Fruit fly (Drosophila melanogaster) whole organism, prepupa: ENCODE data around the gene CG16789.

Experiments
- Blimp-1 ChIP-seq: fragments of 200-800 bp; sonication (Bioruptor generic); optimal IDR thresholded peaks from 3 replicates; lab custom pipeline; 2017; ENCODE audit warnings: missing biosample characterization, missing genetic modification characterization, mild to moderate bottlenecking, moderate library complexity, missing genetic modification reagents
- CG10631 ChIP-seq: fragments of 200-800 bp; sonication (Bioruptor generic); optimal IDR thresholded peaks from 2 replicates; lab custom pipeline; 2016; ENCODE audit warnings: missing biosample characterization, missing genetic modification characterization
- CG10669 ChIP-seq: fragments of 200-800 bp; sonication (Bioruptor generic); optimal IDR thresholded peaks from 3 replicates; lab custom pipeline; 2018; ENCODE audit warnings: missing biosample characterization, mild to moderate bottlenecking, missing genetic modification characterization, moderate library complexity
- CG11294 ChIP-seq: fragments of 200-800 bp; sonication (Bioruptor generic); IDR thresholded peaks from 2 replicates; pipeline ENCODE4 v1.3.6; 2022; ENCODE audit warnings: missing biosample characterization, missing genetic modification characterization
- CG11762 ChIP-seq: fragments of 200-800 bp; sonication (Bioruptor generic); optimal IDR thresholded peaks from 3 replicates; lab custom pipeline; 2016; ENCODE audit warnings: missing biosample characterization, missing genetic modification characterization; ENCODE audit not compliant: insufficient read depth
- CG1621 ChIP-seq: fragments of 200-800 bp; sonication (Bioruptor generic); optimal IDR thresholded peaks from 3 replicates; lab custom pipeline; 2018; ENCODE audit warnings: missing biosample characterization, mild to moderate bottlenecking, missing genetic modification characterization
- CG3032 ChIP-seq: fragments of 200-800 bp; optimal IDR thresholded peaks from 2 replicates; lab custom pipeline; 2019; ENCODE audit warnings: missing biosample characterization, mild to moderate bottlenecking, missing genetic modification characterization, moderate library complexity
- CG31627 ChIP-seq: fragments of 200-800 bp; sonication (Bioruptor generic); optimal IDR thresholded peaks from 3 replicates; lab custom pipeline; 2016; ENCODE audit warnings: missing biosample characterization, missing genetic modification characterization
- CG34406 ChIP-seq: fragments of 200-800 bp; sonication (Bioruptor generic); optimal IDR thresholded peaks from 3 replicates; lab custom pipeline; 2016; ENCODE audit warnings: missing biosample characterization, missing genetic modification characterization
- CG3919 ChIP-seq: fragments of 200-800 bp; sonication (Bioruptor generic); optimal IDR thresholded peaks from 3 replicates; lab custom pipeline; 2016; ENCODE audit warnings: missing biosample characterization, missing genetic modification characterization
- CG6163 ChIP-seq: fragments of 200-800 bp; sonication (Bioruptor generic); IDR thresholded peaks from 3 replicates; pipeline ENCODE4 v1.3.6; 2022; ENCODE audit warnings: missing biosample characterization, missing genetic modification characterization
- CG6276 ChIP-seq: fragments of 200-800 bp; sonication (Bioruptor generic); optimal IDR thresholded peaks from 2 replicates; lab custom pipeline; 2017; ENCODE audit warnings: missing biosample characterization, mild to moderate bottlenecking, missing genetic modification characterization
- CG6792 ChIP-seq: fragments of 200-800 bp; sonication (Bioruptor generic); optimal IDR thresholded peaks from 3 replicates; lab custom pipeline; 2016; ENCODE audit warnings: missing biosample characterization, missing genetic modification characterization
- CG6808 ChIP-seq: fragments of 200-800 bp; sonication (Bioruptor generic); optimal IDR thresholded peaks from 3 replicates; lab custom pipeline; 2017; ENCODE audit warnings: missing biosample characterization, missing genetic modification characterization, mild to moderate bottlenecking, moderate library complexity, missing genetic modification reagents
- CG6854 ChIP-seq: fragments of 200-800 bp; sonication (Bioruptor generic); optimal IDR thresholded peaks from 2 replicates; lab custom pipeline; 2017; ENCODE audit warnings: missing biosample characterization, mild to moderate bottlenecking, missing genetic modification characterization
- CG7368 ChIP-seq: fragments of 200-800 bp; sonication (Bioruptor generic); optimal IDR thresholded peaks from 3 replicates; lab custom pipeline; 2016; ENCODE audit warnings: missing biosample characterization, missing genetic modification characterization
- CG8119 ChIP-seq: fragments of 200-800 bp; sonication (Bioruptor generic); IDR thresholded peaks from 3 replicates; pipeline ENCODE4 v1.3.6; 2022; ENCODE audit warnings: missing biosample characterization, missing genetic modification characterization
- CG8319 ChIP-seq: fragments of 200-800 bp; sonication (Bioruptor generic); optimal IDR thresholded peaks from 3 replicates; lab custom pipeline; 2016; ENCODE audit warnings: missing biosample characterization, missing genetic modification characterization
- CG8632 ChIP-seq: fragments of 200-800 bp; sonication (Bioruptor generic); optimal IDR thresholded peaks from 3 replicates; lab custom pipeline; 2016; ENCODE audit warnings: missing biosample characterization, missing genetic modification characterization
- Eip75B ChIP-seq: fragments of 200-800 bp; sonication (Bioruptor generic); optimal IDR thresholded peaks from 3 replicates; lab custom pipeline; 2016; ENCODE audit warnings: missing biosample characterization, missing genetic modification characterization
- Eip78C ChIP-seq: fragments of 200-800 bp; sonication (Bioruptor generic); peaks from one replicate; lab custom pipeline; 2016; ENCODE audit warnings: missing biosample characterization, missing genetic modification characterization
- Ets21C ChIP-seq: fragments of 200-800 bp; sonication (Bioruptor generic); optimal IDR thresholded peaks from 3 replicates; lab custom pipeline; 2016; ENCODE audit warnings: missing biosample characterization, missing genetic modification characterization
- Ets96B ChIP-seq: fragments of 200-800 bp; optimal IDR thresholded peaks from 2 replicates; lab custom pipeline; 2019; ENCODE audit warnings: missing biosample characterization, mild to moderate bottlenecking, missing genetic modification characterization, moderate library complexity
- Gug ChIP-seq: fragments of 200-800 bp; sonication (Bioruptor generic); IDR thresholded peaks from 2 replicates; pipeline ENCODE4 v1.3.6; 2022; ENCODE audit warnings: missing biosample characterization, missing genetic modification characterization
- Hr38 ChIP-seq: sonication (Bioruptor generic); optimal IDR thresholded peaks from 2 replicates; lab custom pipeline; 2016; ENCODE audit warnings: missing biosample characterization, missing genetic modification characterization
- Hr39 ChIP-seq: fragments of 200-800 bp; sonication (Bioruptor generic); optimal IDR thresholded peaks from 2 replicates; lab custom pipeline; 2016; ENCODE audit warnings: missing biosample characterization, missing genetic modification characterization
- Lpt ChIP-seq: fragments of 200-800 bp; sonication (Bioruptor generic); optimal IDR thresholded peaks from 3 replicates; lab custom pipeline; 2016; ENCODE audit warnings: missing biosample characterization, missing genetic modification characterization
- Met ChIP-seq: fragments of 200-800 bp; sonication (Bioruptor generic); optimal IDR thresholded peaks from 3 replicates; lab custom pipeline; 2016; ENCODE audit warnings: missing biosample characterization, missing genetic modification characterization
- OdsH ChIP-seq: fragments of 200-800 bp; sonication (Bioruptor generic); optimal IDR thresholded peaks from 3 replicates; lab custom pipeline; 2016; ENCODE audit warnings: missing biosample characterization, missing genetic modification characterization
- Sox14 ChIP-seq: fragments of 200-800 bp; sonication (Bioruptor generic); optimal IDR thresholded peaks from 3 replicates; lab custom pipeline; 2016; ENCODE audit warnings: missing biosample characterization, missing genetic modification characterization
- achi ChIP-seq: fragments of 200-800 bp; sonication (Bioruptor generic); optimal IDR thresholded peaks from 3 replicates; lab custom pipeline; 2016; ENCODE audit warnings: missing biosample characterization, missing genetic modification characterization
- acj6 ChIP-seq: fragments of 200-800 bp; sonication (Bioruptor generic); optimal IDR thresholded peaks from 3 replicates; lab custom pipeline; 2016; ENCODE audit warnings: missing biosample characterization, missing genetic modification characterization
- cyc ChIP-seq: fragments of 200-800 bp; sonication (Bioruptor generic); optimal IDR thresholded peaks from 3 replicates; lab custom pipeline; 2016; ENCODE audit warnings: missing biosample characterization, missing genetic modification characterization
- dac ChIP-seq: fragments of 200-800 bp; sonication (Bioruptor generic); optimal IDR thresholded peaks from 2 replicates; lab custom pipeline; 2017; ENCODE audit warnings: missing biosample characterization, mild to moderate bottlenecking, missing genetic modification characterization
- eg ChIP-seq: fragments of 200-800 bp; sonication (Bioruptor generic); IDR thresholded peaks from 3 replicates; pipeline ENCODE4 v1.3.6; 2022; ENCODE audit warnings: missing biosample characterization, missing genetic modification characterization
- esn ChIP-seq: fragments of 200-800 bp; sonication (Bioruptor generic); optimal IDR thresholded peaks from 2 replicates; lab custom pipeline; 2016; ENCODE audit warnings: missing biosample characterization, mild to moderate bottlenecking, missing genetic modification characterization, moderate library complexity
- fd59A ChIP-seq: fragments of 200-800 bp; sonication (Bioruptor generic); optimal IDR thresholded peaks from 2 replicates; lab custom pipeline; 2017; ENCODE audit warnings: missing biosample characterization, mild to moderate bottlenecking, missing genetic modification characterization, missing genetic modification reagents
- fkh ChIP-seq: fragments of 200-800 bp; sonication (Bioruptor generic); optimal IDR thresholded peaks from 3 replicates; lab custom pipeline; 2017; ENCODE audit warnings: missing biosample characterization, mild to moderate bottlenecking, missing genetic modification characterization, moderate library complexity
- pdm3 ChIP-seq: fragments of 200-800 bp; sonication (Bioruptor generic); optimal IDR thresholded peaks from 3 replicates; lab custom pipeline; 2016; ENCODE audit warnings: missing biosample characterization, missing genetic modification characterization
- salr ChIP-seq, 2 experiments: fragments of 200-800 bp; sonication (Bioruptor generic); optimal IDR thresholded peaks; 3 replicates each; lab custom pipeline; 2016 to 2018; ENCODE audit warnings: missing biosample characterization in 2 of 2, missing genetic modification characterization in 2 of 2, mild to moderate bottlenecking in 1 of 2
- topi ChIP-seq: fragments of 200-800 bp; sonication (Bioruptor generic); optimal IDR thresholded peaks from 3 replicates; lab custom pipeline; 2016; ENCODE audit warnings: missing biosample characterization, missing genetic modification characterization
- vri ChIP-seq: fragments of 200-800 bp; sonication (Bioruptor generic); optimal IDR thresholded peaks from 3 replicates; lab custom pipeline; 2016; ENCODE audit warnings: missing biosample characterization, mild to moderate bottlenecking, missing genetic modification characterization

The CG16789 gene

DNA sequence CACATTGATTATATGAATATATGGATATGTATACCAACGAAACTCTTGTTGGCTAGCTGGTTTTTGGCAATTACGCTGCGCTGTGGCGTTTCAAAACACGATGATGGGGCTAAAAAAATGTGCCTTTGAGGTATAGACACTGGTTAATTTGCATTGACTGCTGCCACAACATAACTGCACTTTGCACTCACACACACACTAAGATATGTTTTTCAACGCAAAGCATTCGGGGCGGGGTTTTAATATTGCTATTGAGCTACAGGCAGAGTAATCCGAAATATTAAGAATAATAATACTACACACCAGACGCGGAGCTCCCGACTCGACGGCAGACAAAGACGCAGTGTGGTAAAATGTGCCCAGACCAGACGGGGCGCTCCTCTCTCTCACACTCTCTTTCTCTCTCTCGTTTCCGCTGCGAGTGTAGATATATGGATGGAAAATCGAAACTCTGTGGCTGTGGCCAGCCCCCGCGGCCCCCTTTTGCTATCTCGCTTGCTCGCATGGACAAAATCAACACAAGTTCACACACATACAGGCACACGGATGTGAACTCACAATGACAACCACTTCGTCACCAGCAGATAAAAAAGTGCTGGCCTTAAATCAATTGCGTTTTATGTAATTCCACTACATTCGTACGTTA lies 14.9 kb upstream of the CG16789 start (continued):
- no peak for TF ChIP-seq pdm3
- TF ChIP-seq Lpt (GFP tag; lab: Kevin White, UChicago): no peak
- TF ChIP-seq Met (GFP tag; lab: Kevin White, UChicago): peak; percentile 36
- peak; percentile 63 for TF ChIP-seq CG1621
- peak; percentile 17 for TF ChIP-seq CG34406 (GFP tag; lab: Kevin White, UChicago)
- peak; percentile 6 for TF ChIP-seq CG6792
- no peak for TF ChIP-seq Ets21C (GFP tag; lab: Kevin White, UChicago)
- TF ChIP-seq CG7368 (GFP tag; lab: Kevin White, UChicago): peak; percentile 64
- TF ChIP-seq achi (GFP tag; lab: Kevin White, UChicago): peak; percentile 44
- TF ChIP-seq CG8119 (GFP tag; lab: Robert Waterston, UW): no peak
- TF ChIP-seq CG6808 (GFP tag; lab: Kevin White, UChicago): peak; percentile 68
- peak; percentile 45 to 49 for TF ChIP-seq salr (GFP tag; optimal IDR thresholded peaks at IDR 0.05; lab: Kevin White, UChicago)
- peak; percentile 18 for TF ChIP-seq CG11762 (GFP tag; lab: Kevin White, UChicago)
- TF ChIP-seq Eip78C: peak; percentile 79
- peak; percentile 88 for TF ChIP-seq CG6854 (GFP tag; lab: Kevin White, UChicago)
- TF ChIP-seq fd59A (GFP tag; lab: Kevin White, UChicago): no peak
- TF ChIP-seq CG10669: peak; percentile 41

DNA sequence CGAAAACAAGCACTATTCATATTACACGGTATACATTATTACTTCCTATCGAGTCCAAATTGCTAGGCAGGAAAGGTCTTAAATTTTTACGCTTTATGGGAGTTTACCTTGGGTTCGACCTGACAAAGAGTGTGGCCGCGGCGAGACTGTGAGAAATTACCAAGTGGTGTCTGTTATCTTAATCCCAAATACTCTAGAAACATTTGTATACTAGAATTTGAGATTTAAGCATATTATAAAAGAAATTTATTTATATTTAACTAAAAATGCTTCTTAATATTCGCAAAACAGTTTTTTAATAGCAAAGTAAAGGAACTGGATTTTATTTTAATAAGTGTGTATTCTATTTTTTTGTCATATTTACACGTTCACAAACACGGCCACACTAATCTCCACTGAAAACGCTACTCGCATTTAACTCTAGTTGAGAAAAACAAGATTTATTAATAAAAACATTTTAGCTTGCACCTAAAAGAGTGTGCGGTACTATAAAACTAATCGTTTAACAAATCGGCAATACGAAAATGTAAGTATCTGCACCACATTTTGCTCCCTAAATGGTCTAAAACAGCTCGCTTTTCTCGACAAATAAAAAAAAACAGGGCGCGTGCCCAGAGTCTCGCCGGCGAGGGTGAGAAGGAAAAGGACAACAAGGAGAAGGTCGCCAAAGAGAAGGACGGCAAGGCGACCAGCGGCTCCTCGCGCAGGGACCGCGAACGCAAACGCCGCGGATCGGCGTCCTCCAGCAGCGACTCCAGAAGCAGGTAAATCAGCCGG lies 14.1 kb upstream of the CG16789 start, which contains the start of the genes mura and RnpS1:
Gene mura (minus strand): TSS at position 148 of the 777 bp plus-strand sequence.
Gene RnpS1 (plus strand): TSS at position 376 of the 777 bp plus-strand sequence.
- TF ChIP-seq Lpt (GFP tag; lab: Kevin White, UChicago) (no peak), CG10631 (GFP tag; lab: Kevin White, UChicago) (no peak), CG8319 (GFP tag; lab: Kevin White, UChicago) (no peak), Hr38 (no peak), achi (GFP tag; lab: Kevin White, UChicago) (no peak), CG11294 (GFP tag; lab: Robert Waterston, UW) (no peak), CG7368 (GFP tag; lab: Kevin White, UChicago) (no peak), dac (no peak), fkh (GFP tag; lab: Kevin White, UChicago) (peak; percentile 67), CG3032 (tag; lab: Kevin White, UChicago) (no peak), Ets96B (tag; lab: Kevin White, UChicago) (no peak), vri (peak; percentile 42), Sox14 (GFP tag; lab: Kevin White, UChicago) (peak; percentile 6), CG6276 (GFP tag; lab: Kevin White, UChicago) (no peak), CG6792 (no peak), Eip75B (GFP tag; lab: Kevin White, UChicago) (no peak), pdm3 (no peak), salr (GFP tag; optimal IDR thresholded peaks at IDR 0.05; lab: Kevin White, UChicago) (no peak), OdsH (GFP tag; lab: Kevin White, UChicago) (no peak)

DNA sequence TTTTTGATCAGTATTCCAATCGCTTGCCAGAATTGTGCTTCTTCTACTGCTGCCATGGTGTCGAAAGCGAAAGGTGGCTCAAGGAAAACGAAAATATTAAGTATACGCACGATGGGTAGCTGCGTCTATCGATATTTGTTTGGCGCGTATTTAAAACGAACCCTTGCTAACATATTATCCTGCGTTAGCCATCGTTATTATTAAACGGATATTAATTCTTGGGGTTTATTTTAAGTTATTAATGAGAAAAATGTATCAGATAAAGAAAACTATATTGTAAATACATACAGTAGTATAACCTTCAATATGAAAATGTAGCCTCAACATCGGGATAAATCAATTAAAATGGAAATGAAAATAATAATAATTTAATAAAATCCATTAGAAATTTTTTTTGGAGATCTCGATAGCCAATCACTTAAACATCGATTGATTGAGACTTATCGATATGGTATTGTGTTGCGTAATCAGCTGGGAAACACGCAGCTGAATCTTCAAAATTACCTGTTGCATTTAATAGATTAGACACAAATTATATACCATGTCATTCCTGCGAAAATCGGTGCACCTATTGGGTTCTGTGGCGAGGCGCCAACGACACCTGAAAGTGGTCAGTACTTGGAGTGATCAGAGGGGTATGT lies 10.5 kb upstream of the CG16789 start, which contains the start of the genes CG9386 and BckdhA:
Gene CG9386 (minus strand): TSS at position 75 of the 641 bp plus-strand sequence.
Gene BckdhA (plus strand): TSS at position 452 of the 641 bp plus-strand sequence.
- peak; percentile 54 for TF ChIP-seq CG10631 (GFP tag; lab: Kevin White, UChicago)
- TF ChIP-seq achi (GFP tag; lab: Kevin White, UChicago): peak; percentile 40
- TF ChIP-seq acj6 (GFP tag; lab: Kevin White, UChicago): peak; percentile 39
- no peak for TF ChIP-seq CG6163 (GFP tag; lab: Robert Waterston, UW)
- TF ChIP-seq CG3919 (GFP tag; lab: Kevin White, UChicago): peak; percentile 55
- TF ChIP-seq CG8319 (GFP tag; lab: Kevin White, UChicago): no peak
- peak; percentile 67 for TF ChIP-seq esn (GFP tag; lab: Kevin White, UChicago)
- TF ChIP-seq CG6792: peak; percentile 36
- peak; percentile 58 for TF ChIP-seq CG31627 (GFP tag; lab: Kevin White, UChicago)
- TF ChIP-seq cyc (GFP tag; lab: Kevin White, UChicago): peak; percentile 38
- no peak for TF ChIP-seq salr (GFP tag; optimal IDR thresholded peaks at IDR 0.05; lab: Kevin White, UChicago)
- peak; percentile 44 for TF ChIP-seq Hr39 (GFP tag; lab: Kevin White, UChicago)
- TF ChIP-seq eg (GFP tag; lab: Robert Waterston, UW): peak; percentile 22; the same call in 1 of the 3 replicates
- TF ChIP-seq vri: peak; percentile 97
- peak; percentile 30 for TF ChIP-seq Ets21C (GFP tag; lab: Kevin White, UChicago)
- peak; percentile 38 for TF ChIP-seq topi (GFP tag; lab: Kevin White, UChicago)
- TF ChIP-seq Gug (GFP tag; lab: Robert Waterston, UW): no peak; the same call in 1 of the 2 replicates
- no peak for TF ChIP-seq pdm3
- TF ChIP-seq Lpt (GFP tag; lab: Kevin White, UChicago): no peak
- no peak for TF ChIP-seq Blimp-1
- no peak for TF ChIP-seq Met (GFP tag; lab: Kevin White, UChicago)
- peak; percentile 27 for TF ChIP-seq CG3032 (tag; lab: Kevin White, UChicago)
- no peak for TF ChIP-seq CG8632
- TF ChIP-seq Sox14 (GFP tag; lab: Kevin White, UChicago): peak; percentile 25
